Worm (Caenorhabditis elegans) whole organism, late embryonic: ENCODE data around the gene frpr-6.

ENCODE experiments used
- C08G9.2 ChIP-seq: sonication (generic microtip); optimal IDR thresholded peaks from 2 replicates; lab custom pipeline; 2016; ENCODE audit warnings: mild to moderate bottlenecking, missing genetic modification characterization, moderate library complexity, missing compliant biosample characterization
- ceh-19 ChIP-seq: fragments of 200-800 bp; sonication (Bioruptor generic); optimal IDR thresholded peaks from 2 replicates; lab custom pipeline; 2018; ENCODE audit warnings: mild to moderate bottlenecking, missing genetic modification characterization, missing compliant biosample characterization
- ceh-30 ChIP-seq: fragments of 150-350 bp; optimal IDR thresholded peaks from 2 replicates; lab custom pipeline; 2014; ENCODE audit warnings: missing biosample characterization, missing genetic modification characterization
- ceh-34 ChIP-seq: sonication (generic microtip); optimal IDR thresholded peaks from 2 replicates; lab custom pipeline; 2016; ENCODE audit warnings: mild to moderate bottlenecking, missing genetic modification characterization, missing compliant biosample characterization
- ceh-45 ChIP-seq: fragments of 200-800 bp; sonication (Bioruptor generic); IDR thresholded peaks from 2 replicates; pipeline ENCODE4 v1.3.6; 2022; ENCODE audit warnings: missing genetic modification reagents, missing genetic modification characterization, missing compliant biosample characterization
- dmd-4 ChIP-seq: sonication (generic microtip); optimal IDR thresholded peaks from 2 replicates; lab custom pipeline; 2016; ENCODE audit warnings: borderline replicate concordance, missing genetic modification characterization, missing compliant biosample characterization
- elt-2 ChIP-seq: sonication (generic microtip); optimal IDR thresholded peaks from 2 replicates; lab custom pipeline; 2016; ENCODE audit warnings: missing genetic modification reagents, missing genetic modification characterization, missing compliant biosample characterization
- fkh-10 ChIP-seq: fragments of 150-350 bp; optimal IDR thresholded peaks from 2 replicates; lab custom pipeline; 2014; ENCODE audit warnings: missing biosample characterization, missing genetic modification reagents, missing genetic modification characterization
- fkh-6 ChIP-seq: sonication (generic microtip); optimal IDR thresholded peaks from 2 replicates; lab custom pipeline; 2016; ENCODE audit warnings: missing genetic modification characterization, missing compliant biosample characterization
- madf-2 ChIP-seq: sonication (generic microtip); optimal IDR thresholded peaks from 2 replicates; lab custom pipeline; 2017; ENCODE audit warnings: missing genetic modification characterization, missing compliant biosample characterization
- nfya-1 ChIP-seq: sonication (generic microtip); optimal IDR thresholded peaks from 2 replicates; lab custom pipeline; 2017; ENCODE audit warnings: missing genetic modification characterization, mild to moderate bottlenecking, missing compliant biosample characterization, antibody characterized with exemption, moderate library complexity
- pha-4 ChIP-seq: fragments of 150-350 bp; optimal IDR thresholded peaks from 2 replicates; lab custom pipeline; 2018; ENCODE audit warnings: missing biosample characterization, missing genetic modification reagents, missing genetic modification characterization

DNA sequence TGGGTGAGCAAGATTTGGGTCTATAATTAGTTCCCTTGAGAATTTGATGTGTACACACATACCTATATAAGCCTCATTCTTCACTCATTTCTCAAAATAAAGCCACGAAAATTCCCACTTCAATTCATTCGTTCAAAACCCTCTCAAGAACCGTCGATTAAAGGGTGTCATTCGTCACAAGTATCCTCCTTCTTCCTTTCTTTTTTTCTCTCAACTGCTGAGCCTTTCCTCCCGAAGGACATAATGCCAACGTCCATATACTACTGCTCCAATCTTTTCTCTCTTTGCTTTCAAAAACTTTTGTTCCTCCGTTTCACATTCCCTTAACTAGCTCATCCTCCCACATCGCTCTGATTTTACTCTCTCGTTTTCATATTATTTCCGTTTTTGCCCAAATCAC lies 8.8 kb downstream of the frpr-6 start, which contains the start of gene T27E4.1:
- TF ChIP-seq fkh-10 (GFP tag; lab: Kevin White, UChicago): no peak
- TF ChIP-seq elt-2: no peak
- TF ChIP-seq ceh-19 (GFP tag; lab: Kevin White, UChicago): no peak
- no peak for TF ChIP-seq fkh-6
- TF ChIP-seq nfya-1 (tag; lab: Kevin White, UChicago): no peak
- TF ChIP-seq C08G9.2 (tag; lab: Kevin White, UChicago): no peak
- no peak for TF ChIP-seq ceh-30
- TF ChIP-seq pha-4 (tag; lab: Kevin White, UChicago): no peak
- no peak for TF ChIP-seq dmd-4
- no peak for TF ChIP-seq ceh-34 (tag; lab: Kevin White, UChicago)
- no peak for TF ChIP-seq madf-2 (tag; lab: Kevin White, UChicago)
- TF ChIP-seq ceh-45 (GFP tag; lab: Robert Waterston, UW): no peak
